Fruit fly (Drosophila melanogaster) whole organism, embryonic: ENCODE results near the gene Vm32E.

Experiments
- CG15011 ChIP-seq: fragments of 200-800 bp; sonication (Bioruptor generic); optimal IDR thresholded peaks from 3 replicates; lab custom pipeline; 2018; ENCODE audit warnings: missing biosample characterization, mild to moderate bottlenecking, missing genetic modification characterization
- Hey ChIP-seq: fragments of 200-800 bp; sonication (Bioruptor generic); optimal IDR thresholded peaks from 3 replicates; lab custom pipeline; 2018; ENCODE audit warnings: missing biosample characterization, mild to moderate bottlenecking, missing genetic modification characterization
- Hmr ChIP-seq: fragments of 200-800 bp; sonication (Bioruptor generic); optimal IDR thresholded peaks from 3 replicates; lab custom pipeline; 2017; ENCODE audit warnings: mild to moderate bottlenecking, missing biosample characterization, missing genetic modification reagents, missing genetic modification characterization
- Hr51 ChIP-seq, 2 experiments: fragments of 200-800 bp; sonication (Bioruptor generic); optimal IDR thresholded peaks; 2 replicates in 1 of 2; 3 replicates in 1 of 2; lab custom pipeline; 2016 to 2018; ENCODE audit warnings: missing biosample characterization in 2 of 2, missing genetic modification characterization in 2 of 2, mild to moderate bottlenecking in 1 of 2, moderate library complexity in 1 of 2
- MTF-1 ChIP-seq: fragments of 200-800 bp; sonication (Bioruptor generic); optimal IDR thresholded peaks from 2 replicates; lab custom pipeline; 2018; ENCODE audit warnings: missing biosample characterization, mild to moderate bottlenecking, missing genetic modification characterization, borderline replicate concordance
- Six4 ChIP-seq: fragments of 200-800 bp; sonication (Bioruptor generic); optimal IDR thresholded peaks from 2 replicates; lab custom pipeline; 2016; ENCODE audit warnings: missing biosample characterization, missing genetic modification characterization
- ci ChIP-seq: fragments of 200-800 bp; sonication (Bioruptor generic); IDR thresholded peaks from 3 replicates; pipeline ENCODE4 v1.3.6; 2022; ENCODE audit warnings: missing biosample characterization, missing genetic modification characterization
- crp ChIP-seq, 2 experiments: fragments of 200-800 bp; sonication (Bioruptor generic); optimal IDR thresholded peaks; 2 replicates in 1 of 2; 3 replicates in 1 of 2; lab custom pipeline; 2017; ENCODE audit warnings: missing biosample characterization in 2 of 2, missing genetic modification characterization in 2 of 2, mild to moderate bottlenecking in 1 of 2, moderate library complexity in 1 of 2
- cwo ChIP-seq: fragments of 200-800 bp; sonication (Bioruptor generic); optimal IDR thresholded peaks from 3 replicates; lab custom pipeline; 2017; ENCODE audit warnings: missing biosample characterization, missing genetic modification characterization, mild to moderate bottlenecking, moderate library complexity, missing genetic modification reagents
- gcm ChIP-seq: fragments of 200-800 bp; sonication (Bioruptor generic); optimal IDR thresholded peaks from 2 replicates; lab custom pipeline; 2019; ENCODE audit warnings: missing biosample characterization, mild to moderate bottlenecking, missing genetic modification characterization, moderate library complexity
- usp ChIP-seq: fragments of >200 bp; optimal IDR thresholded peaks from 2 replicates; lab custom pipeline; 2017; ENCODE audit warnings: missing biosample characterization, missing genetic modification characterization
- wor ChIP-seq: fragments of 200-800 bp; sonication (Bioruptor generic); IDR thresholded peaks from 2 replicates; pipeline ENCODE4 v1.3.6; 2022; ENCODE audit warnings: missing biosample characterization, missing genetic modification characterization

DNA sequence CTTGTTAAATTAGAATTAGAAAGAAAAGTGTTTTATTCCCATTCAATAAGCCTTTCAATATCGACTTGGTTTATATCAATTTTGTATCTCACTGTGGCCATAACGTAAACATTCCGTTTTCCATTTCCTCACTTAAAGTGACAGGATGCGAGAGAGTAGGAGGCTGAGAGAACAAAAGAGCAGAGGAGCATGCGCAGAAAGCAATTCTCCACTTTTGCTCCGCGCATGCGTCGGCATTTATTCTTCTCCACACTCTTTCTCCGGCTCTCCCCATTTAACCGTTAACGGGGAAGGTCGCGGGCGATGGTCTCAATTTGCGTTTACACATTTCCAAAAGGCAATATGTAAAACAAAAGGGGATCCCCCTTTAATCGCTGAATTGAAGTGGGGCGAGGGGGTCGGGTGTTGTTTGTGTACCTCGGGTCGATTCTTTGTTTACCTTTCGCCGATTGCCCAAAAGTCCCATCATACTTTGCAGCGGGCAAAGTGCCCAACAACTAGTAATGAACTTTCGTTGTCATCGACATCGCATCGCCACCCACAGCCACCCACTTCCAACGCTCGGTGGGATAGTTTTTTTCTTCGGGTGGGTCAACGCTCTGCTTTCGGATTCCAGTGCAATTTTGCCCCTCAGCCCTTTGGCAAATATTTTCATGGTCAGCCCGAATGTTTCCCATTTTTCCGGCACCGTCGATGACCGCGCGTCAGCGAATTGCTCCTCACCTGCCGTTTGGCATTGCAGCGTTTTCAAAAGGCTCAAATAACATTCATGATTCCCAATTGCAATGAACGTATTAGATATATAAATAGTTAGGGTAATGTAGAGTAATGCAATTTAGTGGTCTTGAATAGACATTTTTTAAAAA lies 2.5 kb downstream of the Vm32E start:
- no peak for TF ChIP-seq Hr51 (GFP tag; optimal IDR thresholded peaks at IDR 0.05; lab: Kevin White, UChicago)
- no peak for TF ChIP-seq CG15011 (GFP tag; lab: Kevin White, UChicago)
- 0 out of 3 replicates have a peak, but pooled peaks have one; percentile 38 for TF ChIP-seq ci
- TF ChIP-seq usp = no peak
- no peak for TF ChIP-seq Hey (tag; lab: Kevin White, UChicago)
- TF ChIP-seq crp (GFP tag; optimal IDR thresholded peaks at IDR 0.05; lab: Kevin White, UChicago) = no peak
- TF ChIP-seq Six4 (GFP tag; lab: Kevin White, UChicago) = no peak
- TF ChIP-seq cwo (GFP tag; lab: Kevin White, UChicago) = no peak
- TF ChIP-seq wor (GFP tag; lab: Robert Waterston, UW) = no peak
- no peak for TF ChIP-seq MTF-1 (GFP tag; lab: Kevin White, UChicago)
- TF ChIP-seq gcm (GFP tag; lab: Kevin White, UChicago) = no peak
- TF ChIP-seq Hmr (GFP tag; lab: Kevin White, UChicago) = no peak
